Worm (Caenorhabditis elegans): Measurements from ENCODE around the gene Y64G10A.2.

DNA sequence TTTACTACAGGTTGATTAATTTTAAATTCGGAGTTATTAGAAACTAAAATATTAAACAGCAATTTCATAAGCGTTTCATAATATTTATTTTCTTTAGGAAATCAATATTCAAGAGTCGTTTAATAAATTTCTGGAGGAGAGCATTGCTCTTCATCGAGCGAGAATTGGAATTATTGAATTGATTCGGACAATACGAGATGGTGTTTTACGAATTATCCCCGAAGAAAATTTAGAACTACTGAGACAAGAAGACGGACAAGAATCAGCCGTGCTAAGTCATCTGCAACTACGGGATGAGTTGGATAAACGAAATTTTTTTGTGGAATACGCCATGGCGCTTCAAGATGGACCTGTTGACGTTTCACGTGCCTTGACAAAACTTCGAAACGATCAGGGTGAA lies 49.9 kb downstream of the Y64G10A.2 start:
- TF ChIP-seq ztf-29 (GFP tag; IDR thresholded peaks at IDR 0.05) (no peak), ztf-23 (GFP tag; IDR thresholded peaks at IDR 0.05) (no peak), flt-1 (GFP tag; IDR thresholded peaks at IDR 0.05) (no peak), tab-1 (GFP tag; IDR thresholded peaks at IDR 0.05) (no peak), ref-1 (GFP tag; conservative IDR thresholded peaks at IDR 0.05) (no peak), T22C8.4 (GFP tag; IDR thresholded peaks at IDR 0.05) (no peak), cog-1 (tag; optimal IDR thresholded peaks at IDR 0.05) (no peak), klf-2 (GFP tag; conservative IDR thresholded peaks at IDR 0.05) (no peak)
